Worm (Caenorhabditis elegans) whole organism, dauer: ENCODE results near the gene F42A6.5.
"Not testable (repeated sequence)": the region's sequence is repeated elsewhere in the genome, so short reads cannot be mapped to it uniquely, and the experiment has no call there.

Source experiments
- unc-62 ChIP-seq: sonication (generic microtip); optimal IDR thresholded peaks from 2 replicates; lab custom pipeline; 2017; ENCODE audit warnings: missing biosample characterization, missing genetic modification reagents, missing genetic modification characterization

F42A6.5 gene

ce11 chrIV:3311243-3311642, 20.4 kb downstream of the F42A6.5 start, which contains the start of gene zip-11:
Gene zip-11 (plus strand): TSS chrIV:3311276.
- TF ChIP-seq unc-62 (GFP tag; lab: Kevin White, UChicago), result no peak

ce11 chrIV:3310662-3311219, 20.9 kb downstream of the F42A6.5 start:
- TF ChIP-seq unc-62 (GFP tag; lab: Kevin White, UChicago), result no peak

ce11 chrIV:3308885-3309284, 22.8 kb downstream of the F42A6.5 start:
- no peak for TF ChIP-seq unc-62 (GFP tag; lab: Kevin White, UChicago)

ce11 chrIV:3307463-3307862, 24.2 kb downstream of the F42A6.5 start, which contains the start of gene W08E12.9:
Gene W08E12.9 (minus strand): TSS chrIV:3307563.
- no peak for TF ChIP-seq unc-62 (GFP tag; lab: Kevin White, UChicago)

DNA sequence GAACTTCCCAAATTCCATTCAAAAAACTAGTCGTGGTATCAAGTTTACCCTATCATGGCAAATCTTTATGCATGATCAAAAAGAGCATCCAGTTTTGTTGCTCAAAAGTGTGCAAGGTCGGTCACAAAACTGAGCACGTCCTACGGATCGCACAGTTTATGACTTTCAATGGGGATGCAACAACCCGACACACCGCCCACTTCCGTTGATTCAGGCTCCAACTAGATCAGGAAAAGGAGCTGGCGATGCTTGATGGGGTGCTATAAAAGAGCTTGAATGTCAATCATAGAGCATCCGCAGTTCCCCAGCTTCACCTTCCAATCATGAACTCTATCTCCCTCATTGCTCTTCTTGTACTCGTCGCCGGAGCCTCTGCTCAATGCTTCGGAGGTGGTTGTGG, 26.1 kb downstream of the F42A6.5 start, which contains the start of gene W08E12.2:
W08E12.2 (plus strand) TSS at position 301 of the 400 bp plus-strand sequence.
- TF ChIP-seq unc-62 (GFP tag; lab: Kevin White, UChicago), result no peak

ce11 chrIV:3303690-3304089, 28.0 kb downstream of the F42A6.5 start, which contains the start of gene idpp-12:
Gene idpp-12 (plus strand): TSS chrIV:3303990.
- TF ChIP-seq unc-62 (GFP tag; lab: Kevin White, UChicago), result not testable (repeated sequence)

DNA sequence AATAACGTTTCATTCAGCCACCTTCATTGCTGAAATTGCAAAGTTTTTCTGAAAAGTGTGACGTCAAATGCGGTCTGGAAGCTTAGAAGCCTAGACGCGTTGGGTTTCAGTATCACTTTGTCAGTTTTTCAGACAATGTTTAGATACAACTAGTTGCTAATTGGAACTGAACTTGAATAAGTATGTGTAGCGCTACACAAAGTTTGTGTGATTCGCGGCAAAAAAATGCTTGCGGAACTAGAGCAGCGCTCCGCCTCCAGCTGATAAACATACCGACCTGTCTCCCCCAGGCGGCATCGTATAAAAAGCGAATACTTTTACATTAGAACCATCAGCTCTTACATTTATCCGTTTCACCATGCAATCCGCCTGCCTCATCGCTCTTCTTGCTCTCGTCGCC, 29.6 kb downstream of the F42A6.5 start, which contains the start of gene W08E12.4:
W08E12.4 (plus strand) TSS at position 301 of the 400 bp plus-strand sequence.
- not testable (repeated sequence) for TF ChIP-seq unc-62 (GFP tag; lab: Kevin White, UChicago)

DNA sequence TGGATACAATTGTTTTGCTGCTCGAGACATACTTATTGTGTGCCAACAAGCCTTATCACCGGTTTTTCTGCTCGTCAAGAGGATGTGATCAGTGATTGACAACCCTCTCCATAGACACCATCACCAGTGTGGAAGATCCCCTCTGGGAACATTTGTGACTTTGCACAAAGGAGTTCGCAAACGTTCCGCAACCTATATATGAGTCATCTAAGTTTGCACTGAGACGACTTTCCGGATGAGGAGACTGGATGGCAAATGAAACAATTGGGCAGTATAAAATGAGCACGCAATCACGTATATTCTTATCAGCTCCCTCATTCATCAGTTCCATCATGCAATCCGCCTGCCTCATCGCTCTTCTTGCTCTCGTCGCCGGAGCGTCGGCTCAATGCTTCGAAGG, 31.2 kb downstream of the F42A6.5 start, which contains the start of gene W08E12.5:
W08E12.5 (plus strand) TSS at position 301 of the 400 bp plus-strand sequence.
- no peak for TF ChIP-seq unc-62 (GFP tag; lab: Kevin White, UChicago)

- no peak for TF ChIP-seq unc-62 (GFP tag; lab: Kevin White, UChicago)
Observed at ce11 chrIV:3299229-3299628, 32.4 kb downstream of the F42A6.5 start.

ce11 chrIV:3298300-3298699, 33.4 kb downstream of the F42A6.5 start, which contains the start of gene W08E12.6:
Gene W08E12.6 (plus strand): TSS chrIV:3298600.
- no peak for TF ChIP-seq unc-62 (GFP tag; lab: Kevin White, UChicago)

DNA sequence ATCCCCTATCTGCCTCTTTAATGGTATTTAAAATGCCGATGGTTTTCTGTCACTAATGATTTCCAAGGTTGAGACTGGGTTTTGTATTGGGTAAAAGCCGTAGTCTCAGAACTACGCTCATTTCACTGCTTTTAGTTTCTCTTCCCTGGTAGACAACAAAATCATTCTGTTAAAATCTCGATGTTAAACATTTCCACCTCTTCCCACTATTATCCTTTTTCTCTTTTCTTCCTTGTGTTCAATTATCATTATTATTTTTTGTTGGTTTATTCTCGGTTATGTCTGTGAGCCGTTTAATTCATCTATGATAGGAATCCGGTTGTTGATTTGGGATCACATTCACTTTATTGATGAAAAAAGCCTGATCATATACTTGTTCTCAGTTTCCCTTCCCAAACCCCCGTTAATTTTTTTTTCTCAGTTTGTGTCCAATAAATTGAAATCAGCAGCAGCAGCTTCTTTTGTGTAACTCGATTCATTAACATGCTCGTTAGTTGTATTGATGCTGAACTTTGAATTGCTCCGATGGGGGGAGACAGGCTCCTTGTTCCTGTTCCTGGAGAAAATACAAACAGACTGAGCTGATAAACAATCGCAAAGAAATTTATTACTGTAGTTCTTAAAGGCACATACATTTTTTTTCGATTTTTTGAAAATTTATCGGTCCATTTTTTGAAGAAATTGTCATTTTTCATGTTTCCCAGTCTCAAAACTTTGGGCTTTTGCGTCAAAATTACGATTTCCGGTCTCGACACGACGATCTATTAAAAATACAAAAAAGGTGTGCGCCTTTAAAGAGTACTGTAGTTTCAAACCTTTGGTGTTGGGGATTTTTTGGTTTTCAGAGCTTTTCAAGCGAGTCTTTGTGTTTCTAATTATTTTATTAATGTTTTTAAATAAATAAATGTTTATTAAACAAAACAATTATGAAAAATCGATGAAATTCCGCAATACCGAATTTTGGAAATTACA, 34.8 kb downstream of the F42A6.5 start:
- TF ChIP-seq unc-62 (GFP tag; lab: Kevin White, UChicago), result no peak

DNA sequence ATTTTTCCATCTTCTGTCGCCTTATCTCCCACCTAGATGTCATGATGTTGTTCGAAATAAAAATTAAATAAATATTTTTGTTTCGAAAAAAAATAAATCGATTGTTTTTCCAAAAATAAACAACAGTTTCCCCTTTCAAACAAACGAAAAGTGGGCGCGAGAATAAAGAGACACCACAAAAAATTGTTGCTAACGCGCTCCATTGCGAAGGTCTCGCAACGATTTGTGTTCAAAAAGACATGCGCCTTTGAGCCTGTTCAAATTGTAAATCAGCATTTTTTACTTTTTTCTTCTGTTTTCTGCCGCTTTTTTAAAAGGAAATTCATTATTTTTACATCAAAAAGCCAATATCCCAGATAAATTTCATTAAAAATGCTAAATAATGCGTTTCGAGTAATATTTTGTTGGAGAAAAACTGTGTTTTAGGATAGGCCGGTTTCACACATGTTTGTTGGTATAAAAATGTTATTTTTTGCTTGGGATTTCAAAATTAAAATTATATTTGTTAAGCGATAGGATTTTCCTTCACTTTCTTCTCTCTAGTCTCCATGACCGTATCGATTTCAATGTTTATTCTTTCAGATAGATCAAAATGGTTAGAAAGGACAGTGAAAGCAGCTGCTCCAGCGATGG, 37.0 kb downstream of the F42A6.5 start, which contains the start of gene W08E12.7:
W08E12.7 (plus strand) TSS at position 583 of the 633 bp plus-strand sequence.
- TF ChIP-seq unc-62 (GFP tag; lab: Kevin White, UChicago), result no peak

DNA sequence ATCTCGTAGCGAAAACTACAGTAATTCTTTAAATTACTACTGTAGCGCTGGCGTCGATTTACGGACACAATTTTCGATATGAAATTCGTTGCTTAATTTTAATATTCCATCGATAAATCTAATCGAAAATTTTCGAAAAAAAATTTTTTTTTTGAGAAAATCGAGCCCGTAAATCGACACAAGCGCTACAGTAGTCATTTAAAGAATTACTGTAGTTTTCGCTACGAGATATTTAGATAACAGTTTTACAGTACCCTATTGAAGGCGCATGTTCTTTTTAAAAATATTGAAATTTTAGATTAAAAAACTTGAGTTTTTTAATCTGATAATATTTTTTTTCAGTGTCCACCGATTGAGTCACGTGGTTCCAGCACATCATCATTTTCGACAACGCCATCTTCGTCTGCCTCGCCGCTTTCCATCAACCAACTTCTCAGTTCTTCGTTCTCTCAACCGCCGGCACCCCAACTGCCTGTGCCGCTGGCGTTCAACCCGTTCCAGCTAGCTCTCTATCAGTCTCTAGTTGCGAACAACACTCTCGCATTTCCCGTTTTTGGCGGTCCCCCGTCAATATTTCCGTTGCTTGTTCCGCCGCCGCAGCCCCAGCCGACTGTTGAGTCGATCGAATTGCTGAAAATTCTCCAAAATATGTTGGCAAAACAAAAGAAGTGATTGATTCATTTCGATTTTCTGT, 37.7 kb downstream of the F42A6.5 start:
- no peak for TF ChIP-seq unc-62 (GFP tag; lab: Kevin White, UChicago)

DNA sequence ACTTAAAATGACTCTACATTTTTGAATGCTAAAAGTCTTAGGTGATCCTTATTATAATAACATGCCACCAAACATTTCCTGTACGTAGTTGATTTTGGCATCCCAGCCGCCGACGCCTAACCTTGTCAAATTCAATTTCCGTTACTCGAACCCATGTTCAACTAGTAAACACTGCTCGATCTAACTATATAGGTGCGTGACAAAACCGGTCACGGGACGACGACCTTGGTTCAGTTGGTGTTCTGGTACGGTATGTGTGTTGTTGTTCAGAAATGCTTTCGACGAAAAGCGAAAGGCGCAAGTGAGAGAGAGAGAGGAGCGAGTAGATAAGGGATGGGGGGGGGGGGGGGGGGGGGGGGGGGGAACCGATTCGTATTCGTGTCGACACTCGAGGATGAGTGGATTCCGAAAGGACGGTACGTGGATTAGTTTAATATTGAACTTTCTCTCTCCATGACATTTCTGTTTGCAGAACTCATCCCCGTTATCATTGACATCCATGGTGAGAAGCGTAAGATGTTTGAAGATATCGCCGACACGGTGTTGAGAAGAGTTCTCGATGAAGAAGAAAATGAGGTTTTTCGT, 39.6 kb downstream of the F42A6.5 start, which contains the start of gene W08E12.8:
W08E12.8 (plus strand) TSS at position 395 of the 585 bp plus-strand sequence.
- TF ChIP-seq unc-62 (GFP tag; lab: Kevin White, UChicago), result no peak
